Fruit fly (Drosophila melanogaster) whole organism, pupa: ENCODE data around the gene Nemp.
A peak's percentile ranks its signal among the peaks of the same experiment; 100 is the strongest.

Source experiments
- CG10348 ChIP-seq: fragments of 200-800 bp; sonication (Bioruptor generic); IDR thresholded peaks from 2 replicates; pipeline ENCODE4 v1.3.6; 2022; ENCODE audit warnings: missing biosample characterization, missing genetic modification characterization
- CG12605 ChIP-seq: fragments of 200-800 bp; sonication (Bioruptor generic); IDR thresholded peaks from 2 replicates; pipeline ENCODE4 v1.3.6; 2022; ENCODE audit warnings: missing biosample characterization, missing genetic modification characterization
- CG13204 ChIP-seq: fragments of 200-800 bp; sonication (Bioruptor generic); optimal IDR thresholded peaks from 2 replicates; lab custom pipeline; 2018; ENCODE audit warnings: missing biosample characterization, mild to moderate bottlenecking, missing genetic modification characterization, moderate library complexity
- CG14655 ChIP-seq: fragments of 200-800 bp; sonication (Bioruptor generic); optimal IDR thresholded peaks from 3 replicates; lab custom pipeline; 2017; ENCODE audit warnings: mild to moderate bottlenecking, missing biosample characterization, missing genetic modification reagents, missing genetic modification characterization
- CG15710 ChIP-seq: fragments of 200-800 bp; sonication (Bioruptor generic); optimal IDR thresholded peaks from 2 replicates; lab custom pipeline; 2018; ENCODE audit warnings: missing biosample characterization, mild to moderate bottlenecking, missing genetic modification characterization, moderate library complexity
- CG17806 ChIP-seq: fragments of 200-800 bp; sonication (Bioruptor generic); optimal IDR thresholded peaks from 2 replicates; lab custom pipeline; 2018; ENCODE audit warnings: missing biosample characterization, mild to moderate bottlenecking, missing genetic modification characterization, moderate library complexity
- CG32121 ChIP-seq: fragments of 200-800 bp; sonication (Bioruptor generic); IDR thresholded peaks from 2 replicates; pipeline ENCODE4 v1.3.6; 2022; ENCODE audit warnings: missing biosample characterization, missing genetic modification characterization
- CG34367 ChIP-seq: fragments of 200-800 bp; sonication (Bioruptor generic); optimal IDR thresholded peaks from 2 replicates; lab custom pipeline; 2018; ENCODE audit warnings: missing biosample characterization, mild to moderate bottlenecking, missing genetic modification characterization
- CG4496 ChIP-seq: fragments of 200-800 bp; sonication (Bioruptor generic); IDR thresholded peaks from 3 replicates; pipeline ENCODE4 v1.3.6; 2022; ENCODE audit warnings: missing biosample characterization, missing genetic modification characterization
- CG8159 ChIP-seq: fragments of 200-800 bp; sonication (Bioruptor generic); optimal IDR thresholded peaks from 3 replicates; lab custom pipeline; 2018; ENCODE audit warnings: missing biosample characterization, mild to moderate bottlenecking, missing genetic modification characterization, moderate library complexity
- CG8301 ChIP-seq: fragments of 200-800 bp; sonication (Bioruptor generic); optimal IDR thresholded peaks from 2 replicates; lab custom pipeline; 2018; ENCODE audit warnings: missing biosample characterization, mild to moderate bottlenecking, missing genetic modification characterization
- CG9948 ChIP-seq: fragments of 200-800 bp; sonication (Bioruptor generic); optimal IDR thresholded peaks from 2 replicates; lab custom pipeline; 2018; ENCODE audit warnings: missing biosample characterization, mild to moderate bottlenecking, missing genetic modification characterization, moderate library complexity
- D1 ChIP-seq: fragments of 200-800 bp; sonication (Bioruptor generic); optimal IDR thresholded peaks from 2 replicates; lab custom pipeline; 2018; ENCODE audit warnings: missing biosample characterization, mild to moderate bottlenecking, missing genetic modification characterization, moderate library complexity
- EcR ChIP-seq: fragments of 200-800 bp; sonication (Bioruptor generic); optimal IDR thresholded peaks from 3 replicates; lab custom pipeline; 2019; ENCODE audit warnings: missing biosample characterization, missing genetic modification characterization, mild to moderate bottlenecking, moderate library complexity, missing genetic modification reagents
- Ets98B ChIP-seq: fragments of 200-800 bp; sonication (Bioruptor generic); IDR thresholded peaks from 2 replicates; pipeline ENCODE4 v1.3.6; 2022; ENCODE audit warnings: missing biosample characterization, missing genetic modification characterization
- Pif1A ChIP-seq: fragments of 200-800 bp; sonication (Bioruptor generic); optimal IDR thresholded peaks from 3 replicates; lab custom pipeline; 2016; ENCODE audit warnings: missing biosample characterization, missing genetic modification characterization
- Pif1B ChIP-seq: fragments of 200-800 bp; sonication (Bioruptor generic); optimal IDR thresholded peaks from 3 replicates; lab custom pipeline; 2016; ENCODE audit warnings: missing biosample characterization, missing genetic modification characterization
- Snoo ChIP-seq: fragments of 200-800 bp; sonication (Bioruptor generic); optimal IDR thresholded peaks from 3 replicates; lab custom pipeline; 2017; ENCODE audit warnings: missing biosample characterization, mild to moderate bottlenecking, missing genetic modification characterization, inconsistent platforms
- fd96Ca ChIP-seq: fragments of 200-800 bp; sonication (Bioruptor generic); IDR thresholded peaks from 3 replicates; pipeline ENCODE4 v1.3.6; 2022; ENCODE audit warnings: missing biosample characterization, missing genetic modification characterization
- gl ChIP-seq: fragments of 200-800 bp; sonication (Bioruptor generic); optimal IDR thresholded peaks from 2 replicates; lab custom pipeline; 2018; ENCODE audit warnings: missing biosample characterization, mild to moderate bottlenecking, missing genetic modification characterization
- rn ChIP-seq: fragments of 200-800 bp; sonication (Bioruptor generic); IDR thresholded peaks from 2 replicates; pipeline ENCODE4 v1.3.6; 2022; ENCODE audit warnings: missing biosample characterization, missing genetic modification characterization

The Nemp gene

DNA sequence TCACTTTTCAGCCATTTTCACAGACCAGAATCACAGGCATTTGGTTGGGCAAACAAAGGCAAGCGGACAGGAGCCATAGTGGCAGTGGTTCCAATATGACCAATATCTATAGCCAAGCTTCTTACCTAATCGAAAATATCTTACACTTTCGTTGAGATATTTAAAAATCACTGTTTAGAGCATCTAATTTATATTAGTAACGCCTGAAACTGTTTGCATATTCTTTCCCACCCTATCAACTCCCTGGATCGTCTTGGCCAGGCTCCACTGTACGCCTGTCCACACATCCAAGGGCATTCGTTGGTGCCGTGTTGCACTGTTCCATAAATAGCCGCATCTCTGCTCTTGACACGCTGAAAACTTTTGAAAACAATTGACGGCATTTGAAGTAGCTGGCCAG is 35.7 kb upstream of the Nemp start:
- peak; percentile 39 for TF ChIP-seq Pif1B (GFP tag; lab: Kevin White, UChicago)
- no peak for TF ChIP-seq CG10348 (GFP tag; lab: Robert Waterston, UW)
- TF ChIP-seq Snoo (tag; lab: Kevin White, UChicago), result no peak
- TF ChIP-seq CG17806 (tag; lab: Kevin White, UChicago), result peak; percentile 36
- TF ChIP-seq CG14655 (GFP tag; lab: Kevin White, UChicago), result peak; percentile 60
- no peak for TF ChIP-seq rn (GFP tag; lab: Robert Waterston, UW)
- peak; percentile 4 for TF ChIP-seq CG8159 (tag; lab: Kevin White, UChicago)
- TF ChIP-seq Ets98B, result no peak
- no peak for TF ChIP-seq EcR (GFP tag; lab: Kevin White, UChicago)
- peak; percentile 44; the same call in 1 of the 3 replicates for TF ChIP-seq CG4496 (GFP tag; lab: Robert Waterston, UW)
- TF ChIP-seq CG32121 (GFP tag; lab: Robert Waterston, UW), result no peak
- TF ChIP-seq CG13204 (GFP tag; lab: Kevin White, UChicago), result no peak
- TF ChIP-seq CG8301 (tag; lab: Kevin White, UChicago), result peak; percentile 52
- TF ChIP-seq gl (tag; lab: Kevin White, UChicago), result no peak
- TF ChIP-seq D1 (tag; lab: Kevin White, UChicago), result no peak
- TF ChIP-seq CG15710 (tag; lab: Kevin White, UChicago), result no peak
- peak; percentile 62; the same call in 1 of the 3 replicates for TF ChIP-seq fd96Ca (GFP tag; lab: Robert Waterston, UW)
- TF ChIP-seq CG12605 (GFP tag; lab: Robert Waterston, UW), result peak; percentile 48; the same call in 1 of the 2 replicates
- TF ChIP-seq CG34367 (tag; lab: Kevin White, UChicago), result peak; percentile 12
- peak; percentile 50 for TF ChIP-seq CG9948 (tag; lab: Kevin White, UChicago)
- TF ChIP-seq Pif1A, result peak; percentile 46

DNA sequence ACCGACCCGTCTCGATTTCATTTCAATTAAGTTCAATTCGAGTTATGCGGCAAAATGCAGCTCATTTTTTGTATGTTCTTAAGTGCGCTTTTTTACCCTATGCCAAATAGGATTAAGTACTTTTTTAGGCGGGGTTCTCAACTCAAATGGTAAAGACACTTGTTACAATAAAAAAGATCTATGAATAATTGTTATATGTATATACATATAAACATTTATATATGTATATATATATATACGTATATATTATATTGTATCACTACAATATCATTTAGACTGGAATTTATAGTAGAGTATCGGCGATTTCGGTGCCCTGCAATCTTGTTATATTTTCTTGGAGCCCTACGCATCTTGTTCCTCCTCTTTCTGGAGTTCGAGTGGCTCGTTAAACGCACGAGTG is 35.2 kb upstream of the Nemp start:
- TF ChIP-seq EcR (GFP tag; lab: Kevin White, UChicago) (no peak), rn (GFP tag; lab: Robert Waterston, UW) (no peak), CG10348 (GFP tag; lab: Robert Waterston, UW) (no peak), CG9948 (tag; lab: Kevin White, UChicago) (peak; percentile 21), CG8301 (tag; lab: Kevin White, UChicago) (no peak), CG15710 (tag; lab: Kevin White, UChicago) (peak; percentile 13), D1 (tag; lab: Kevin White, UChicago) (no peak), CG4496 (GFP tag; lab: Robert Waterston, UW) (no peak), Ets98B (no peak), Pif1B (GFP tag; lab: Kevin White, UChicago) (no peak), CG12605 (GFP tag; lab: Robert Waterston, UW) (no peak), Snoo (tag; lab: Kevin White, UChicago) (no peak), fd96Ca (GFP tag; lab: Robert Waterston, UW) (no peak), Pif1A (no peak), CG14655 (GFP tag; lab: Kevin White, UChicago) (peak; percentile 20), CG32121 (GFP tag; lab: Robert Waterston, UW) (no peak), CG8159 (tag; lab: Kevin White, UChicago) (peak; percentile 35), gl (tag; lab: Kevin White, UChicago) (no peak), CG17806 (tag; lab: Kevin White, UChicago) (peak; percentile 31), CG13204 (GFP tag; lab: Kevin White, UChicago) (no peak), CG34367 (tag; lab: Kevin White, UChicago) (no peak)
- TF ChIP-seq, all 21 proteins: peak for 5

- no peak for TF ChIP-seq Snoo (tag; lab: Kevin White, UChicago)
- no peak for TF ChIP-seq CG8301 (tag; lab: Kevin White, UChicago)
- no peak for TF ChIP-seq CG13204 (GFP tag; lab: Kevin White, UChicago)
- TF ChIP-seq CG4496 (GFP tag; lab: Robert Waterston, UW), result no peak
- no peak for TF ChIP-seq CG9948 (tag; lab: Kevin White, UChicago)
- no peak for TF ChIP-seq Ets98B
- no peak for TF ChIP-seq CG34367 (tag; lab: Kevin White, UChicago)
- TF ChIP-seq CG14655 (GFP tag; lab: Kevin White, UChicago), result no peak
- TF ChIP-seq fd96Ca (GFP tag; lab: Robert Waterston, UW), result no peak
- no peak for TF ChIP-seq CG32121 (GFP tag; lab: Robert Waterston, UW)
- no peak for TF ChIP-seq CG10348 (GFP tag; lab: Robert Waterston, UW)
- TF ChIP-seq CG12605 (GFP tag; lab: Robert Waterston, UW), result no peak
- TF ChIP-seq Pif1B (GFP tag; lab: Kevin White, UChicago), result no peak
- TF ChIP-seq D1 (tag; lab: Kevin White, UChicago), result no peak
- TF ChIP-seq Pif1A, result no peak
- no peak for TF ChIP-seq EcR (GFP tag; lab: Kevin White, UChicago)
- no peak for TF ChIP-seq gl (tag; lab: Kevin White, UChicago)
- no peak for TF ChIP-seq rn (GFP tag; lab: Robert Waterston, UW)
- no peak for TF ChIP-seq CG8159 (tag; lab: Kevin White, UChicago)
- no peak for TF ChIP-seq CG17806 (tag; lab: Kevin White, UChicago)
Observed at dm6 chrX:16689339-16689738, 34.5 kb upstream of the Nemp start.

dm6 chrX:16688106-16688459 is 33.3 kb upstream of the Nemp start:
- no peak for TF ChIP-seq Pif1A
- no peak for TF ChIP-seq CG15710 (tag; lab: Kevin White, UChicago)
- no peak for TF ChIP-seq CG17806 (tag; lab: Kevin White, UChicago)
- TF ChIP-seq Pif1B (GFP tag; lab: Kevin White, UChicago), result no peak
- TF ChIP-seq CG9948 (tag; lab: Kevin White, UChicago), result no peak
- no peak for TF ChIP-seq CG34367 (tag; lab: Kevin White, UChicago)
- TF ChIP-seq Ets98B, result no peak
- TF ChIP-seq CG32121 (GFP tag; lab: Robert Waterston, UW), result no peak
- TF ChIP-seq EcR (GFP tag; lab: Kevin White, UChicago), result no peak
- TF ChIP-seq CG12605 (GFP tag; lab: Robert Waterston, UW), result no peak
- TF ChIP-seq, all 21 proteins: peak for 0
